Worm (Caenorhabditis elegans) whole organism, L2 larva: ENCODE results near the gene W07A12.4.

Source experiments
- C34F6.9 ChIP-seq: fragments of 150-350 bp; optimal IDR thresholded peaks from 2 replicates; lab custom pipeline; 2014; ENCODE audit warnings: missing biosample characterization, missing genetic modification characterization
- ama-1 ChIP-seq: fragments of 150-350 bp; optimal IDR thresholded peaks from 2 replicates; lab custom pipeline; 2018; ENCODE audit warnings: inconsistent platforms
- blmp-1 ChIP-seq: sonication (generic microtip); optimal IDR thresholded peaks from 2 replicates; lab custom pipeline; 2017; ENCODE audit warnings: missing genetic modification characterization, mild to moderate bottlenecking, missing compliant biosample characterization, antibody characterized with exemption, moderate library complexity; ENCODE audit not compliant: insufficient read depth
- ceh-16 ChIP-seq: fragments of 150-350 bp; optimal IDR thresholded peaks from 2 replicates; lab custom pipeline; 2014; ENCODE audit warnings: missing biosample characterization, missing genetic modification characterization
- ceh-82 ChIP-seq: fragments of 150-350 bp; optimal IDR thresholded peaks from 2 replicates; lab custom pipeline; 2014; ENCODE audit warnings: missing biosample characterization, missing genetic modification characterization
- crh-2 ChIP-seq: sonication (generic microtip); optimal IDR thresholded peaks from 2 replicates; lab custom pipeline; 2017; ENCODE audit warnings: missing biosample characterization, missing genetic modification characterization
- dmd-4 ChIP-seq: sonication (generic microtip); optimal IDR thresholded peaks from 2 replicates; lab custom pipeline; 2017; ENCODE audit warnings: missing biosample characterization, missing genetic modification characterization
- elt-1 ChIP-seq: fragments of 150-350 bp; optimal IDR thresholded peaks from 2 replicates; lab custom pipeline; 2014; ENCODE audit warnings: missing biosample characterization, missing genetic modification characterization
- elt-3 ChIP-seq: sonication (generic microtip); optimal IDR thresholded peaks from 2 replicates; lab custom pipeline; 2017; ENCODE audit warnings: missing biosample characterization, missing genetic modification characterization
- fos-1 ChIP-seq: fragments of 150-350 bp; optimal IDR thresholded peaks from 2 replicates; lab custom pipeline; 2014; ENCODE audit warnings: missing biosample characterization, missing genetic modification characterization
- gmeb-1 ChIP-seq: fragments of 150-350 bp; optimal IDR thresholded peaks from 2 replicates; lab custom pipeline; 2014; ENCODE audit warnings: missing biosample characterization, missing genetic modification characterization
- lin-11 ChIP-seq: fragments of 150-350 bp; sonication (generic microtip); optimal IDR thresholded peaks from 2 replicates; lab custom pipeline; 2014; ENCODE audit warnings: missing biosample characterization, missing genetic modification characterization, inconsistent platforms, mixed read lengths
- lin-13 ChIP-seq: fragments of 150-350 bp; optimal IDR thresholded peaks from 2 replicates; lab custom pipeline; 2014; ENCODE audit warnings: missing biosample characterization, missing genetic modification reagents, missing genetic modification characterization
- lin-39 ChIP-seq: fragments of 150-350 bp; optimal IDR thresholded peaks from 2 replicates; lab custom pipeline; 2014; ENCODE audit warnings: missing biosample characterization, missing genetic modification reagents, missing genetic modification characterization
- lsy-2 ChIP-seq, 2 experiments: fragments of 150-350 bp in 1 of 2; sonication (generic microtip) in 1 of 2; optimal IDR thresholded peaks; 2 replicates each; lab custom pipeline; 2014 to 2017; ENCODE audit warnings: missing biosample characterization in 2 of 2, missing genetic modification characterization in 2 of 2
- mab-5 ChIP-seq: fragments of 150-350 bp; optimal IDR thresholded peaks from 2 replicates; lab custom pipeline; 2014; ENCODE audit warnings: missing biosample characterization, missing genetic modification characterization
- mbf-1 ChIP-seq: sonication (generic microtip); optimal IDR thresholded peaks from 2 replicates; lab custom pipeline; 2017; ENCODE audit warnings: missing biosample characterization, missing genetic modification characterization
- mdl-1 ChIP-seq, 2 experiments: fragments of 150-350 bp in 1 of 2; sonication (generic microtip) in 1 of 2; optimal IDR thresholded peaks; 2 replicates each; lab custom pipeline; 2017; ENCODE audit warnings: missing biosample characterization in 2 of 2, missing genetic modification characterization in 2 of 2
- nhr-11 ChIP-seq: fragments of 150-350 bp; optimal IDR thresholded peaks from 2 replicates; lab custom pipeline; 2014; ENCODE audit warnings: missing biosample characterization, missing genetic modification characterization
- nhr-12 ChIP-seq: fragments of 150-350 bp; optimal IDR thresholded peaks from 2 replicates; lab custom pipeline; 2014; ENCODE audit warnings: missing biosample characterization, missing genetic modification characterization
- nhr-129 ChIP-seq: fragments of 150-350 bp; optimal IDR thresholded peaks from 2 replicates; lab custom pipeline; 2014; ENCODE audit warnings: missing biosample characterization, missing genetic modification characterization
- nhr-21 ChIP-seq: fragments of 150-350 bp; optimal IDR thresholded peaks from 2 replicates; lab custom pipeline; 2014; ENCODE audit warnings: missing biosample characterization, missing genetic modification characterization
- nhr-23 ChIP-seq: fragments of 150-350 bp; optimal IDR thresholded peaks from 2 replicates; lab custom pipeline; 2014; ENCODE audit warnings: missing biosample characterization, missing genetic modification reagents, missing genetic modification characterization
- nhr-25 ChIP-seq: fragments of 150-350 bp; sonication (generic microtip); optimal IDR thresholded peaks from 3 replicates; lab custom pipeline; 2014; ENCODE audit warnings: missing biosample characterization, missing genetic modification characterization
- nhr-6 ChIP-seq: fragments of 150-350 bp; optimal IDR thresholded peaks from 2 replicates; lab custom pipeline; 2014; ENCODE audit warnings: missing biosample characterization, missing genetic modification characterization
- nhr-77 ChIP-seq: fragments of 150-350 bp; optimal IDR thresholded peaks from 2 replicates; lab custom pipeline; 2014; ENCODE audit warnings: missing biosample characterization, missing genetic modification characterization
- peb-1 ChIP-seq: fragments of 150-350 bp; optimal IDR thresholded peaks from 2 replicates; lab custom pipeline; 2014; ENCODE audit warnings: missing biosample characterization, missing genetic modification characterization
- sem-4 ChIP-seq: fragments of 150-350 bp; optimal IDR thresholded peaks from 2 replicates; lab custom pipeline; 2014; ENCODE audit warnings: missing biosample characterization, missing genetic modification reagents, missing genetic modification characterization
- skn-1 ChIP-seq: sonication (generic microtip); optimal IDR thresholded peaks from 2 replicates; lab custom pipeline; 2017; ENCODE audit warnings: missing biosample characterization, missing genetic modification characterization
- sma-3 ChIP-seq: sonication (generic microtip); optimal IDR thresholded peaks from 2 replicates; lab custom pipeline; 2016; ENCODE audit warnings: missing genetic modification reagents, missing genetic modification characterization, missing compliant biosample characterization
- sma-9 ChIP-seq, 2 experiments: fragments of 150-350 bp in 1 of 2; sonication (generic microtip) in 1 of 2; optimal IDR thresholded peaks; 2 replicates each; lab custom pipeline; 2014 to 2016; ENCODE audit warnings: missing genetic modification characterization in 2 of 2, mild to moderate bottlenecking in 1 of 2, missing biosample characterization in 1 of 2, missing compliant biosample characterization in 1 of 2, missing genetic modification reagents in 1 of 2, moderate library complexity in 1 of 2
- snpc-4 ChIP-seq: fragments of 150-350 bp; optimal IDR thresholded peaks from 2 replicates; lab custom pipeline; 2014; ENCODE audit warnings: missing biosample characterization, missing genetic modification characterization
- unc-39 ChIP-seq: fragments of 150-350 bp; optimal IDR thresholded peaks from 2 replicates; lab custom pipeline; 2014; ENCODE audit warnings: missing biosample characterization, missing genetic modification characterization
- unc-55 ChIP-seq: fragments of 150-350 bp; sonication (generic microtip); optimal IDR thresholded peaks from 3 replicates; lab custom pipeline; 2014; ENCODE audit warnings: missing biosample characterization, missing genetic modification reagents, missing genetic modification characterization
- unc-62 ChIP-seq: fragments of 150-350 bp; optimal IDR thresholded peaks from 2 replicates; lab custom pipeline; 2014; ENCODE audit warnings: missing biosample characterization, missing genetic modification reagents, missing genetic modification characterization
- ztf-11 ChIP-seq: sonication (generic microtip); optimal IDR thresholded peaks from 2 replicates; lab custom pipeline; 2017; ENCODE audit warnings: missing biosample characterization, missing genetic modification characterization

The W07A12.4 gene

DNA sequence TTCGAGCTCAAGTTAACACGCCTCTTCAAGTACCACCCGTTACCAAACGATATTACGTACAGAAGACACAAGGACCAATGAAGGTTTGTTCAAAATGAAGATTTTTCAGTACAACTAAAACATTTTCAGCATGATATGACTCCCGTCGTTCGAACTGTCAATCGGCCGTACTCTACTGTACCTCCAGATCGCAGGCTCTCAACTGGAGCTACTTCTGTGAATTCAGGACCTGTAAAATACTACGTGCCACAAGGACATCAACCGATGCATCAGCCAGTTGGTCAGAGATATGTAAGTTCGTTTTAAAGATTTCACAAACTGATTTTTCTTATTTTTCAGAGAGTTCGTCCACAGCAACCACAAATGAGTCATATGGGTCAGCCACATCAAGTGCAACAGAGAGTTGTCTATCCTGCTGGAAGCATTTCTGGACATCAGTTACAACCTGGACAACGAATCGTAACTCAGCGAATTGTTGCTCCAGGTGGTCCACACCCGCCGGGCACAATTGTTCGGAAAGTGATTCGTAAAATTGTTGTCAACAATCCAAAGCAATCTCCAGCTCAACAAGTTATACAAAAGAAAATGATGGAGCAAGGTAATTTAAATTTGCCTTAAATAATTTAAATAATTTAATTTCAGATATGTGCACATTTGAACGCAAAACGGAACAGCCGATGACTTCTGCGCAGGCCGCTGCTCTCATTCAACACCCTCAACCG is 25.6 kb downstream of the W07A12.4 start:
- TF ChIP-seq fos-1 (tag; lab: Kevin White, UChicago), result no peak
- TF ChIP-seq snpc-4, result no peak
- TF ChIP-seq mab-5 (tag; lab: Kevin White, UChicago), result no peak
- no peak for TF ChIP-seq mdl-1 (tag; optimal IDR thresholded peaks at IDR 0.05; lab: Kevin White, UChicago)
- no peak for TF ChIP-seq lin-39 (tag; lab: Kevin White, UChicago)
- TF ChIP-seq nhr-21, result no peak
- TF ChIP-seq blmp-1 (tag; lab: Kevin White, UChicago), result no peak
- no peak for TF ChIP-seq sma-9 (GFP tag; optimal IDR thresholded peaks at IDR 0.05; lab: Kevin White, UChicago)
- no peak for TF ChIP-seq sma-9 (tag; optimal IDR thresholded peaks at IDR 0.05; lab: Kevin White, UChicago)
- no peak for TF ChIP-seq ztf-11 (tag; lab: Kevin White, UChicago)
- TF ChIP-seq C34F6.9 (tag; lab: Kevin White, UChicago), result no peak
- no peak for TF ChIP-seq sem-4 (tag; lab: Kevin White, UChicago)
- TF ChIP-seq lsy-2 (tag; optimal IDR thresholded peaks at IDR 0.05; lab: Kevin White, UChicago), result no peak
- TF ChIP-seq ama-1 (lab: Kevin White, UChicago), result no peak
- TF ChIP-seq unc-55 (GFP tag; lab: Kevin White, UChicago), result no peak
- TF ChIP-seq elt-1 (tag; lab: Kevin White, UChicago), result no peak
- TF ChIP-seq ceh-16 (tag; lab: Kevin White, UChicago), result no peak
- TF ChIP-seq unc-39, result no peak
- TF ChIP-seq ceh-82 (tag; lab: Kevin White, UChicago), result no peak

DNA sequence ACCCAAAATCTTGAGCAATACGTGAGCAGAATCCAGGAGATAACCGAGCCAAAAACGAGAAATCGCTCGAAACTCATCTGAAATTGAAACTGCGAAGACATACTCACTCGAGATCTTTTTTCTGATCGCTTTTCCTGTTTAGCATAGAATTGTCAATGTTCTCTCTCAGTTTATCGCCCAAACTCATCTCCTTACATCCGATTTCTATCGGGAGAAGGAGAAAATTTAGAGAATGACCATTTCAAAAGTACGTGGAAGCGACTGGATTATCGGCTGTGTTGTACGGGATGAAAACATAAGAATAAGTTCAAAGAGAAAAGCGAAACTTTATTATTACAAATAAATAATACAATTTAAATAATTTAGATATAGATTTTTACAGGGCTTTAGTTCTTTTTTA is 26.8 kb downstream of the W07A12.4 start, which contains the start of gene T23G7.2:
TSS of gene T23G7.2 (minus strand) at position 101 of the 400 bp plus-strand sequence.
- no peak for TF ChIP-seq nhr-21
- no peak for TF ChIP-seq ceh-16 (tag; lab: Kevin White, UChicago)
- TF ChIP-seq nhr-12 (tag; lab: Kevin White, UChicago), result no peak
- no peak for TF ChIP-seq skn-1 (tag; lab: Kevin White, UChicago)
- no peak for TF ChIP-seq crh-2
- TF ChIP-seq dmd-4, result no peak
- no peak for TF ChIP-seq lin-11 (tag; lab: Kevin White, UChicago)
- TF ChIP-seq unc-62 (GFP tag; lab: Kevin White, UChicago), result no peak
- TF ChIP-seq ama-1 (lab: Kevin White, UChicago), result no peak
- no peak for TF ChIP-seq sma-3 (GFP tag; lab: Kevin White, UChicago)
- no peak for TF ChIP-seq gmeb-1 (tag; lab: Kevin White, UChicago)
- TF ChIP-seq nhr-11 (tag; lab: Kevin White, UChicago), result no peak

DNA sequence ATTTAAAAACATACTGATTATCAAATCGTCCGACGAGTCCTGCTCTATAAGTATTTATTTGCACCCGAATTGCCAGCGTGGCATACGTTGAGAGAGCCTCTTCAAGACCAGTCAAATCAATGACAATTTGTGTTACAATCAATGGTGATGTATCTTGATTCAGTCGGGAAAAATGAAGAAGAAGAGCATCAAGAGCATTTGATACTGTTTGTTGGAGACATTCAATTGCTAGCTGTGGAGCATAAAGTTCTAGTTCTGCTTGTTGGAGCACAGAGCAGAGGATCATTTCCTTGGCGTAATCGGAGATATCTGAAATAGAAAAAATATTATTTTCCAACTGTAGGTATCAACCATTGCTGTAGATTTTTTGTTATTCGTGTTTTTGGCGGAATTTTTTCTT is 27.4 kb downstream of the W07A12.4 start:
- TF ChIP-seq mbf-1 (tag; lab: Kevin White, UChicago), result no peak
- no peak for TF ChIP-seq unc-55 (GFP tag; lab: Kevin White, UChicago)
- TF ChIP-seq nhr-23 (tag; lab: Kevin White, UChicago), result no peak
- TF ChIP-seq crh-2, result no peak
- no peak for TF ChIP-seq lin-13 (GFP tag; lab: Kevin White, UChicago)
- TF ChIP-seq nhr-6 (tag; lab: Kevin White, UChicago), result no peak
- no peak for TF ChIP-seq ceh-16 (tag; lab: Kevin White, UChicago)
- no peak for TF ChIP-seq elt-3 (tag; lab: Kevin White, UChicago)
- no peak for TF ChIP-seq peb-1 (tag; lab: Kevin White, UChicago)
- TF ChIP-seq elt-1 (tag; lab: Kevin White, UChicago), result no peak
- no peak for TF ChIP-seq ceh-82 (tag; lab: Kevin White, UChicago)
- TF ChIP-seq nhr-12 (tag; lab: Kevin White, UChicago), result no peak
- TF ChIP-seq nhr-77 (tag; lab: Kevin White, UChicago), result no peak
- TF ChIP-seq fos-1 (tag; lab: Kevin White, UChicago), result no peak
- TF ChIP-seq snpc-4, result no peak
- TF ChIP-seq sem-4 (tag; lab: Kevin White, UChicago), result no peak

DNA sequence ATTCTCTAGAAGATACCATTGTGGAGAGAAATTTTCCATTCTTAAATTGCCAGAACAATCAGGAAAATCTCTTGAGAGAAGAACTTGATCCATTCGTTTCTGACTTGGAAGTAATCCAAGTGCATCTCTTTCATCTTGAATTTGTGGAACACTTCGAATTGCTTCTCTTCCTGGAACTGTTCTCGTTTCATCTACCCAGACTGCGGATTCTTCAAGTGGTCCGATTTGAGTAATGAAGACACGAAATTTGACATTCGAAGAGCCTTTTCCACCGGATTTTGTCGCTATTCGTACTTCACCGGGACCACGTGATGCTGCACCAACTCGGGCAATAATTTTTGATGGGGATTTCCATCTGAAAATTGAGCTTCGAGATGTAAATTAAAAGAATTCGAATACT is 30.5 kb downstream of the W07A12.4 start:
- TF ChIP-seq nhr-25 (no peak), nhr-6 (tag; lab: Kevin White, UChicago) (no peak), mab-5 (tag; lab: Kevin White, UChicago) (no peak), crh-2 (no peak), skn-1 (tag; lab: Kevin White, UChicago) (no peak), sma-3 (GFP tag; lab: Kevin White, UChicago) (no peak), nhr-129 (tag; lab: Kevin White, UChicago) (no peak), mbf-1 (tag; lab: Kevin White, UChicago) (no peak), sma-9 (GFP tag; optimal IDR thresholded peaks at IDR 0.05; lab: Kevin White, UChicago) (no peak), sma-9 (tag; optimal IDR thresholded peaks at IDR 0.05; lab: Kevin White, UChicago) (no peak), ceh-16 (tag; lab: Kevin White, UChicago) (no peak), nhr-21 (no peak), lin-13 (GFP tag; lab: Kevin White, UChicago) (no peak), nhr-23 (tag; lab: Kevin White, UChicago) (no peak), ama-1 (lab: Kevin White, UChicago) (no peak), lsy-2 (tag; optimal IDR thresholded peaks at IDR 0.05; lab: Kevin White, UChicago) (no peak), nhr-12 (tag; lab: Kevin White, UChicago) (no peak)
